Fruit fly (Drosophila melanogaster) whole organism: ENCODE measurements around the gene PGAP2.

Experiments used
- CG8478 ChIP-seq: fragments of >200 bp; optimal IDR thresholded peaks from 2 replicates; lab custom pipeline; 2018; ENCODE audit warnings: inconsistent platforms
- Dll ChIP-seq: fragments of >200 bp; optimal IDR thresholded peaks from 2 replicates; lab custom pipeline; 2017
- EcR ChIP-seq, 2 experiments: fragments of >200 bp; optimal IDR thresholded peaks; 2 replicates each; lab custom pipeline; 2017; ENCODE audit warnings: missing biosample characterization in 2 of 2, missing genetic modification characterization in 2 of 2, missing genetic modification reagents in 2 of 2
- pan ChIP-seq: fragments of >200 bp; optimal IDR thresholded peaks from 2 replicates; lab custom pipeline; 2017

DNA sequence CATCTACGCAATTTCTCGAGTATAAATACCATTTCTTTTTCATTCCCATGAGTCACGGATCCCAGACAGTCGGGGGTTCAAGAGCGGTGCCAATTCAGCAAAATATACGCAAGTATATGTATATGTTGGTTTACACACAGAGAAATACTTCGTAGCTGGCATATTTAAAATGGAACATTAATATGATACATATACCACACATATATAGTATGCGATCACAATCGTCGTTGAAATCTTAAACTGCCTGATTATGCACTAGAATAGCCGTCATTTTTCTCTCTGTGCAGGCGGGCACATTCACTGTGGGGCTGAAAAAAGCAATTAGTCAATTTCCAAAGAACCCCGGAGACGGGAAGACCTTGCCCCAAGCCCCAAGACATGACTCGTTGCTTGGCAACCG, 22.4 kb upstream of the PGAP2 start:
- no peak for TF ChIP-seq Dll (lab: Kevin White, UChicago)
- no peak for TF ChIP-seq pan
- no peak for TF ChIP-seq EcR (GFP tag; optimal IDR thresholded peaks at IDR 0.05; lab: Kevin White, UChicago)
- TF ChIP-seq CG8478, result no peak
